Fruit fly (Drosophila melanogaster) whole organism, pupa: ENCODE measurements around the gene mst.

Source experiments
- CG10348 ChIP-seq: fragments of 200-800 bp; sonication (Bioruptor generic); IDR thresholded peaks from 2 replicates; pipeline ENCODE4 v1.3.6; 2022; ENCODE audit warnings: missing biosample characterization, missing genetic modification characterization
- CG13204 ChIP-seq: fragments of 200-800 bp; sonication (Bioruptor generic); optimal IDR thresholded peaks from 2 replicates; lab custom pipeline; 2018; ENCODE audit warnings: missing biosample characterization, mild to moderate bottlenecking, missing genetic modification characterization, moderate library complexity
- CG14655 ChIP-seq: fragments of 200-800 bp; sonication (Bioruptor generic); optimal IDR thresholded peaks from 3 replicates; lab custom pipeline; 2017; ENCODE audit warnings: mild to moderate bottlenecking, missing biosample characterization, missing genetic modification reagents, missing genetic modification characterization
- CG15710 ChIP-seq: fragments of 200-800 bp; sonication (Bioruptor generic); optimal IDR thresholded peaks from 2 replicates; lab custom pipeline; 2018; ENCODE audit warnings: missing biosample characterization, mild to moderate bottlenecking, missing genetic modification characterization, moderate library complexity
- CG4496 ChIP-seq: fragments of 200-800 bp; sonication (Bioruptor generic); IDR thresholded peaks from 3 replicates; pipeline ENCODE4 v1.3.6; 2022; ENCODE audit warnings: missing biosample characterization, missing genetic modification characterization
- EcR ChIP-seq: fragments of 200-800 bp; sonication (Bioruptor generic); optimal IDR thresholded peaks from 3 replicates; lab custom pipeline; 2019; ENCODE audit warnings: missing biosample characterization, missing genetic modification characterization, mild to moderate bottlenecking, moderate library complexity, missing genetic modification reagents
- Ets98B ChIP-seq: fragments of 200-800 bp; sonication (Bioruptor generic); IDR thresholded peaks from 2 replicates; pipeline ENCODE4 v1.3.6; 2022; ENCODE audit warnings: missing biosample characterization, missing genetic modification characterization
- Pif1B ChIP-seq: fragments of 200-800 bp; sonication (Bioruptor generic); optimal IDR thresholded peaks from 3 replicates; lab custom pipeline; 2016; ENCODE audit warnings: missing biosample characterization, missing genetic modification characterization
- fd96Ca ChIP-seq: fragments of 200-800 bp; sonication (Bioruptor generic); IDR thresholded peaks from 3 replicates; pipeline ENCODE4 v1.3.6; 2022; ENCODE audit warnings: missing biosample characterization, missing genetic modification characterization
- gl ChIP-seq: fragments of 200-800 bp; sonication (Bioruptor generic); optimal IDR thresholded peaks from 2 replicates; lab custom pipeline; 2018; ENCODE audit warnings: missing biosample characterization, mild to moderate bottlenecking, missing genetic modification characterization
- rn ChIP-seq: fragments of 200-800 bp; sonication (Bioruptor generic); IDR thresholded peaks from 2 replicates; pipeline ENCODE4 v1.3.6; 2022; ENCODE audit warnings: missing biosample characterization, missing genetic modification characterization

dm6 chrX:21369149-21369988, 19.4 kb upstream of the mst start:
- TF ChIP-seq fd96Ca (GFP tag; lab: Robert Waterston, UW) = no peak
- peak; percentile 29 for TF ChIP-seq EcR (GFP tag; lab: Kevin White, UChicago)
- no peak for TF ChIP-seq CG13204
- TF ChIP-seq CG14655 = no peak
- no peak for TF ChIP-seq CG10348
- TF ChIP-seq Pif1B (GFP tag; lab: Kevin White, UChicago) = no peak
- no peak for TF ChIP-seq gl (tag; lab: Kevin White, UChicago)
- TF ChIP-seq rn (GFP tag; lab: Robert Waterston, UW) = no peak
- TF ChIP-seq CG4496 (GFP tag; lab: Robert Waterston, UW) = no peak; the same call in 2 of the 3 replicates
- no peak for TF ChIP-seq CG15710
- TF ChIP-seq Ets98B = no peak
